Worm (Caenorhabditis elegans): Measurements from ENCODE around the gene igdb-3.

igdb-3 gene

ce11 chrX:6369717-6370116 is 15.6 kb upstream of the igdb-3 start, which contains the start of gene C03B1.2:
Gene C03B1.2 (plus strand): TSS chrX:6370017.
- TF ChIP-seq unc-3 (GFP tag; conservative IDR thresholded peaks at IDR 0.05) = no peak
- TF ChIP-seq unc-3 (tag; optimal IDR thresholded peaks at IDR 0.05) = no peak
- no peak for TF ChIP-seq ceh-48 (tag; optimal IDR thresholded peaks at IDR 0.05)
- no peak for TF ChIP-seq nhr-232 (tag; optimal IDR thresholded peaks at IDR 0.05)
- TF ChIP-seq fax-1 (tag; optimal IDR thresholded peaks at IDR 0.05) = no peak
- TF ChIP-seq sox-4 (tag; optimal IDR thresholded peaks at IDR 0.05) = no peak
- no peak for TF ChIP-seq pqm-1 (tag; optimal IDR thresholded peaks at IDR 0.05)
- no peak for TF ChIP-seq ceh-22 (tag; optimal IDR thresholded peaks at IDR 0.05)
- no peak for TF ChIP-seq elt-4 (tag; optimal IDR thresholded peaks at IDR 0.05)
- no peak for TF ChIP-seq K02D7.2 (tag; optimal IDR thresholded peaks at IDR 0.05)

ce11 chrX:6371192-6372116 is 13.8 kb upstream of the igdb-3 start:
- no peak for TF ChIP-seq fkh-10 (GFP tag; optimal IDR thresholded peaks at IDR 0.05)
- peak; percentile 9 for TF ChIP-seq syd-9 (tag; optimal IDR thresholded peaks at IDR 0.05)
- peak; percentile 72 for TF ChIP-seq ceh-19 (GFP tag; optimal IDR thresholded peaks at IDR 0.05)
- no peak for TF ChIP-seq hlh-6 (tag; optimal IDR thresholded peaks at IDR 0.05)
- TF ChIP-seq unc-42 (tag; optimal IDR thresholded peaks at IDR 0.05) = no peak
- TF ChIP-seq unc-55 (GFP tag; optimal IDR thresholded peaks at IDR 0.05) = no peak
- TF ChIP-seq ceh-22 (tag; optimal IDR thresholded peaks at IDR 0.05) = no peak
- TF ChIP-seq ztf-16 (tag; optimal IDR thresholded peaks at IDR 0.05) = peak; percentile 61
- TF ChIP-seq ref-2 (tag; optimal IDR thresholded peaks at IDR 0.05) = peak; percentile 48
- TF ChIP-seq ceh-14 (tag; optimal IDR thresholded peaks at IDR 0.05) = peak; percentile 81
- peak; percentile 59 for TF ChIP-seq hlh-8 (tag; optimal IDR thresholded peaks at IDR 0.05)
- no peak for TF ChIP-seq ceh-34 (tag; optimal IDR thresholded peaks at IDR 0.05)
- TF ChIP-seq T23F11.4 (GFP tag; optimal IDR thresholded peaks at IDR 0.05) = peak; percentile 49
- no peak for TF ChIP-seq hlh-30 (tag; optimal IDR thresholded peaks at IDR 0.05; ENCODE audit: insufficient read depth)
- TF ChIP-seq pha-4 (tag; optimal IDR thresholded peaks at IDR 0.05) = no peak
- peak; percentile 62 for TF ChIP-seq Y22D7AL.16 (tag; optimal IDR thresholded peaks at IDR 0.05)
- TF ChIP-seq rnt-1 (tag; optimal IDR thresholded peaks at IDR 0.05) = peak; percentile 7
- TF ChIP-seq pqm-1 (tag; optimal IDR thresholded peaks at IDR 0.05) = peak; percentile 28
- TF ChIP-seq lim-6 (tag; optimal IDR thresholded peaks at IDR 0.05) = no peak
- peak; percentile 49 for TF ChIP-seq zip-5 (tag; optimal IDR thresholded peaks at IDR 0.05)
- peak; percentile 11 for TF ChIP-seq ceh-30 (tag; optimal IDR thresholded peaks at IDR 0.05)
- TF ChIP-seq sox-4 (tag; optimal IDR thresholded peaks at IDR 0.05) = peak; percentile 77
- TF ChIP-seq pros-1 (tag; optimal IDR thresholded peaks at IDR 0.05) = no peak
- TF ChIP-seq lin-11 (tag; optimal IDR thresholded peaks at IDR 0.05) = peak; percentile 70
- no peak for TF ChIP-seq mec-3 (tag; optimal IDR thresholded peaks at IDR 0.05; ENCODE audit: borderline replicate concordance)
- TF ChIP-seq C38D4.7 (GFP tag; optimal IDR thresholded peaks at IDR 0.05) = peak; percentile 65
- TF ChIP-seq tbx-2 (tag; optimal IDR thresholded peaks at IDR 0.05) = peak; percentile 49
- peak; percentile 68 for TF ChIP-seq pat-9 (tag; optimal IDR thresholded peaks at IDR 0.05)
- TF ChIP-seq npax-4 (tag; optimal IDR thresholded peaks at IDR 0.05) = peak; percentile 12
- peak; percentile 5 for TF ChIP-seq ceh-18 (tag; optimal IDR thresholded peaks at IDR 0.05)
- TF ChIP-seq ceh-2 (tag; optimal IDR thresholded peaks at IDR 0.05) = peak; percentile 38
- no peak for TF ChIP-seq ahr-1 (tag; optimal IDR thresholded peaks at IDR 0.05)
- TF ChIP-seq C08G9.2 (tag; optimal IDR thresholded peaks at IDR 0.05) = peak; percentile 1
- peak; percentile 84 for TF ChIP-seq elt-2 (tag; optimal IDR thresholded peaks at IDR 0.05)
- TF ChIP-seq odd-2 (tag; optimal IDR thresholded peaks at IDR 0.05) = no peak
- peak; percentile 62 for TF ChIP-seq unc-86 (tag; optimal IDR thresholded peaks at IDR 0.05)
- peak; percentile 80 for TF ChIP-seq che-1 (tag; optimal IDR thresholded peaks at IDR 0.05)
- TF ChIP-seq dmd-4 (tag; optimal IDR thresholded peaks at IDR 0.05; ENCODE audit: borderline replicate concordance) = peak; percentile 50
- TF ChIP-seq eyg-1 (tag; optimal IDR thresholded peaks at IDR 0.05) = peak; percentile 45
- TF ChIP-seq sox-2 (GFP tag; IDR thresholded peaks at IDR 0.05) = peak; percentile 68
- TF ChIP-seq ceh-48 (tag; optimal IDR thresholded peaks at IDR 0.05) = peak; percentile 55
- TF ChIP-seq unc-3 (GFP tag; conservative IDR thresholded peaks at IDR 0.05) = peak; percentile 77
- no peak for TF ChIP-seq unc-3 (tag; optimal IDR thresholded peaks at IDR 0.05)
- TF ChIP-seq ets-4 (tag; optimal IDR thresholded peaks at IDR 0.05) = no peak
